Fruit fly (Drosophila melanogaster) whole organism, pupa: Measurements from ENCODE around the gene r.

Experiments used
- CG14655 ChIP-seq: fragments of 200-800 bp; sonication (Bioruptor generic); optimal IDR thresholded peaks from 3 replicates; lab custom pipeline; 2017; ENCODE audit warnings: mild to moderate bottlenecking, missing biosample characterization, missing genetic modification reagents, missing genetic modification characterization
- CG4496 ChIP-seq: fragments of 200-800 bp; sonication (Bioruptor generic); IDR thresholded peaks from 3 replicates; pipeline ENCODE4 v1.3.6; 2022; ENCODE audit warnings: missing biosample characterization, missing genetic modification characterization
- CG8159 ChIP-seq: fragments of 200-800 bp; sonication (Bioruptor generic); optimal IDR thresholded peaks from 3 replicates; lab custom pipeline; 2018; ENCODE audit warnings: missing biosample characterization, mild to moderate bottlenecking, missing genetic modification characterization, moderate library complexity
- CG8301 ChIP-seq: fragments of 200-800 bp; sonication (Bioruptor generic); optimal IDR thresholded peaks from 2 replicates; lab custom pipeline; 2018; ENCODE audit warnings: missing biosample characterization, mild to moderate bottlenecking, missing genetic modification characterization
- EcR ChIP-seq: fragments of 200-800 bp; sonication (Bioruptor generic); optimal IDR thresholded peaks from 3 replicates; lab custom pipeline; 2019; ENCODE audit warnings: missing biosample characterization, missing genetic modification characterization, mild to moderate bottlenecking, moderate library complexity, missing genetic modification reagents
- Pif1A ChIP-seq: fragments of 200-800 bp; sonication (Bioruptor generic); optimal IDR thresholded peaks from 3 replicates; lab custom pipeline; 2016; ENCODE audit warnings: missing biosample characterization, missing genetic modification characterization
- Pif1B ChIP-seq: fragments of 200-800 bp; sonication (Bioruptor generic); optimal IDR thresholded peaks from 3 replicates; lab custom pipeline; 2016; ENCODE audit warnings: missing biosample characterization, missing genetic modification characterization
- fd96Ca ChIP-seq: fragments of 200-800 bp; sonication (Bioruptor generic); IDR thresholded peaks from 3 replicates; pipeline ENCODE4 v1.3.6; 2022; ENCODE audit warnings: missing biosample characterization, missing genetic modification characterization
- gl ChIP-seq: fragments of 200-800 bp; sonication (Bioruptor generic); optimal IDR thresholded peaks from 2 replicates; lab custom pipeline; 2018; ENCODE audit warnings: missing biosample characterization, mild to moderate bottlenecking, missing genetic modification characterization

DNA sequence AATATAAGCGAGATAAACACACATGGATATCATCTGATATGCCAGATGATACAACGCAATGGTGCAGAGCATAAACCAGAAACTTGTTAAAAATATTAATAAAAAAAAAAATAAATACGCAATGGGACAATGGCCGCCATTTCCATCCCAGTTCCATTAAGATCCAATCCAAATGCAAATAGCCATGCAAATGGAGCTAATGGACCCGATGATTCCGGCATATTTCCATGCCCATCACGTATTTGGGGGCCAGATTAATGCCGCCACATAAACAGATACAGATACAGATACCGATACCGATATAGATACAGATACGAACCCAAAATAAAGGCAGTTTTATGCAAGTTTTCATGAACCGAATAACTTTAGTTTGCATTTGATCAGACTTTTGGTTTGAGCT, 31.6 kb upstream of the r start:
- TF ChIP-seq Pif1B (GFP tag; lab: Kevin White, UChicago) (no peak), EcR (GFP tag; lab: Kevin White, UChicago) (no peak), fd96Ca (GFP tag; lab: Robert Waterston, UW) (no peak), CG14655 (no peak), CG8301 (tag; lab: Kevin White, UChicago) (no peak), CG4496 (GFP tag; lab: Robert Waterston, UW) (no peak), Pif1A (GFP tag; lab: Kevin White, UChicago) (no peak), CG8159 (tag; lab: Kevin White, UChicago) (no peak), gl (tag; lab: Kevin White, UChicago) (no peak)
